Fruit fly (Drosophila melanogaster): ENCODE measurements around the gene atk.

atk gene

DNA sequence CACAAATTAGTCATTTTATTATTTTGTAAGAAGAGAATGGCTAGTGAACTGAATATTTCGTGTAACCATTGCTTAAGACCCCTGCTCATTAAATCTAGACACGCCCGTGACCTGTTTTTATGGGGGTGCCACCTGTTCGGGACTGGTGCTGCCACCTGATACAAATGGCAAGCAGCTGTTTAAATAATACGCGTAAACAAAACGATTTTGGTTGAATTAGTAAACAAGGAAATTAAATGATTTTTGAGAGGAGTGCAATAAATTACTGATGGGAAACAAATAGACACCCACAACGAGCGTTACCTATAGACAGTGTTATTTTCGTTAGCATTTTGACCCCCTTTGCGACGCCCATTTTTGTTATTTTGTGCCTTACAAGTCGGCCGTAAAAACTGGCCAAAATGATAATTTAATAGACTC, 10.1 kb upstream of the atk start (continued):
- TF ChIP-seq CG15479 (GFP tag; optimal IDR thresholded peaks at IDR 0.05) (no peak), Dip3 (GFP tag; optimal IDR thresholded peaks at IDR 0.05) (peak; percentile 88), lilli (GFP tag; optimal IDR thresholded peaks at IDR 0.05) (peak; percentile 94), Abd-B (GFP tag; optimal IDR thresholded peaks at IDR 0.05) (peak; percentile 84), Dfd (GFP tag; optimal IDR thresholded peaks at IDR 0.05) (no peak), Awh (GFP tag; IDR thresholded peaks at IDR 0.05) (no peak), sna (GFP tag; IDR thresholded peaks at IDR 0.05; ENCODE audit: partially characterized antibody) (no peak), grau (tag; optimal IDR thresholded peaks at IDR 0.05) (peak; percentile 85), Fer1 (GFP tag; optimal IDR thresholded peaks at IDR 0.05) (peak; percentile 90), CG42726 (GFP tag; IDR thresholded peaks at IDR 0.05; ENCODE audit: partially characterized antibody) (no peak), trem (tag; optimal IDR thresholded peaks at IDR 0.05) (peak; percentile 70), mirr (GFP tag; optimal IDR thresholded peaks at IDR 0.05) (peak; percentile 79), dan (GFP tag; IDR thresholded peaks at IDR 0.05) (no peak), sens (GFP tag) (peak; percentile 79), CG4282 (GFP tag; optimal IDR thresholded peaks at IDR 0.05) (peak; percentile 72), nerfin-2 (GFP tag; IDR thresholded peaks at IDR 0.05; ENCODE audit: partially characterized antibody) (no peak), CG11723 (GFP tag; optimal IDR thresholded peaks at IDR 0.05) (peak; percentile 72), Dek (tag; optimal IDR thresholded peaks at IDR 0.05) (peak; percentile 87), gsb (GFP tag; IDR thresholded peaks at IDR 0.05) (no peak), tna (GFP tag; IDR thresholded peaks at IDR 0.05; ENCODE audit: partially characterized antibody) (no peak), CG17359 (tag; optimal IDR thresholded peaks at IDR 0.05) (peak; percentile 85), nom (GFP tag; optimal IDR thresholded peaks at IDR 0.05) (peak; percentile 51), CG17328 (GFP tag; IDR thresholded peaks at IDR 0.05) (no peak), CG11695 (GFP tag; IDR thresholded peaks at IDR 0.05) (no peak), Drgx (GFP tag; IDR thresholded peaks at IDR 0.05) (no peak), CG10565 (GFP tag; optimal IDR thresholded peaks at IDR 0.05) (no peak), pros (GFP tag; optimal IDR thresholded peaks at IDR 0.05) (no peak), CG9817 (tag; optimal IDR thresholded peaks at IDR 0.05) (peak; percentile 89), chif (GFP tag; optimal IDR thresholded peaks at IDR 0.05) (peak; percentile 63 to 75), ewg (GFP tag; optimal IDR thresholded peaks at IDR 0.05) (peak; percentile 68), amos (GFP tag; IDR thresholded peaks at IDR 0.05; ENCODE audit: partially characterized antibody) (no peak), CG33213 (GFP tag; optimal IDR thresholded peaks at IDR 0.05) (peak; percentile 82), CG7357 (GFP tag; IDR thresholded peaks at IDR 0.05) (peak; percentile 73), schlank (tag; optimal IDR thresholded peaks at IDR 0.05) (peak; percentile 74), CG15514 (GFP tag; optimal IDR thresholded peaks at IDR 0.05) (peak; percentile 89), sug (tag; optimal IDR thresholded peaks at IDR 0.05) (peak; percentile 86), Xrp1 (GFP tag; IDR thresholded peaks at IDR 0.05) (no peak), sd (tag; optimal IDR thresholded peaks at IDR 0.05) (peak; percentile 58), CG17361 (GFP tag; IDR thresholded peaks at IDR 0.05) (no peak), z (GFP tag; IDR thresholded peaks at IDR 0.05) (no peak), dysf (GFP tag; IDR thresholded peaks at IDR 0.05) (no peak), HmgZ (tag; optimal IDR thresholded peaks at IDR 0.05) (peak; percentile 94), hb (GFP tag; IDR thresholded peaks at IDR 0.05; ENCODE audit: partially characterized antibody) (no peak), hbn (GFP tag; IDR thresholded peaks at IDR 0.05; ENCODE audit: partially characterized antibody) (no peak), CG34376 (GFP tag; optimal IDR thresholded peaks at IDR 0.05) (peak; percentile 84), onecut (GFP tag; IDR thresholded peaks at IDR 0.05) (peak; percentile 73), CG8290 (GFP tag; optimal IDR thresholded peaks at IDR 0.05) (peak; percentile 63), CG8290 (tag; optimal IDR thresholded peaks at IDR 0.05) (peak; percentile 40 to 95), NC2α (GFP tag; optimal IDR thresholded peaks at IDR 0.05) (peak; percentile 53), twi (tag; optimal IDR thresholded peaks at IDR 0.05) (peak; percentile 71), h (optimal IDR thresholded peaks at IDR 0.05) (no peak)
